Fruit fly (Drosophila melanogaster): ENCODE results near the gene mtgo.

dm6 chr2L:16537049-16537459 lies 7.8 kb upstream of the mtgo start:
- TF ChIP-seq Oaz (GFP tag; IDR thresholded peaks at IDR 0.05), result no peak
- TF ChIP-seq fru (optimal IDR thresholded peaks at IDR 0.05), result no peak
- TF ChIP-seq CG17612 (GFP tag; IDR thresholded peaks at IDR 0.05), result no peak
- no peak for TF ChIP-seq Mes4 (GFP tag; optimal IDR thresholded peaks at IDR 0.05)

Data from whole organism, embryonic.